Worm (Caenorhabditis elegans) whole organism, L2 larva: ENCODE measurements around the gene nspc-13.
A peak's percentile ranks its signal among the peaks of the same experiment; 100 is the strongest.

Experiments
- C34F6.9 ChIP-seq: fragments of 150-350 bp; optimal IDR thresholded peaks from 2 replicates; lab custom pipeline; 2014; ENCODE audit warnings: missing biosample characterization, missing genetic modification characterization
- F13H6.1 ChIP-seq: sonication (generic microtip); optimal IDR thresholded peaks from 2 replicates; lab custom pipeline; 2016; ENCODE audit warnings: missing genetic modification characterization, missing compliant biosample characterization
- R02D3.7 ChIP-seq: fragments of 150-350 bp; optimal IDR thresholded peaks from 2 replicates; lab custom pipeline; 2014; ENCODE audit warnings: missing biosample characterization, missing genetic modification characterization
- Y55F3AM.14 ChIP-seq: fragments of 200-800 bp; sonication (Bioruptor generic); optimal IDR thresholded peaks from 2 replicates; lab custom pipeline; 2018; ENCODE audit warnings: mild to moderate bottlenecking, missing genetic modification characterization, missing compliant biosample characterization
- ZK546.5 ChIP-seq: sonication (generic microtip); optimal IDR thresholded peaks from 2 replicates; lab custom pipeline; 2017; ENCODE audit warnings: missing biosample characterization, missing genetic modification characterization
- alr-1 ChIP-seq: fragments of 150-350 bp; optimal IDR thresholded peaks from 2 replicates; lab custom pipeline; 2014; ENCODE audit warnings: missing biosample characterization, missing genetic modification characterization
- aly-2 ChIP-seq: fragments of 150-350 bp; optimal IDR thresholded peaks from 2 replicates; lab custom pipeline; 2014; ENCODE audit warnings: missing biosample characterization, missing genetic modification characterization
- ceh-16 ChIP-seq: fragments of 150-350 bp; optimal IDR thresholded peaks from 2 replicates; lab custom pipeline; 2014; ENCODE audit warnings: missing biosample characterization, missing genetic modification characterization
- ceh-82 ChIP-seq: fragments of 150-350 bp; optimal IDR thresholded peaks from 2 replicates; lab custom pipeline; 2014; ENCODE audit warnings: missing biosample characterization, missing genetic modification characterization
- crh-2 ChIP-seq: sonication (generic microtip); optimal IDR thresholded peaks from 2 replicates; lab custom pipeline; 2017; ENCODE audit warnings: missing biosample characterization, missing genetic modification characterization
- egl-27 ChIP-seq: sonication (generic microtip); optimal IDR thresholded peaks from 3 replicates; lab custom pipeline; 2017; ENCODE audit warnings: missing biosample characterization, missing genetic modification reagents, missing genetic modification characterization
- fos-1 ChIP-seq: fragments of 150-350 bp; optimal IDR thresholded peaks from 2 replicates; lab custom pipeline; 2014; ENCODE audit warnings: missing biosample characterization, missing genetic modification characterization
- lin-13 ChIP-seq: fragments of 150-350 bp; optimal IDR thresholded peaks from 2 replicates; lab custom pipeline; 2014; ENCODE audit warnings: missing biosample characterization, missing genetic modification reagents, missing genetic modification characterization
- lin-39 ChIP-seq: fragments of 150-350 bp; optimal IDR thresholded peaks from 2 replicates; lab custom pipeline; 2014; ENCODE audit warnings: missing biosample characterization, missing genetic modification reagents, missing genetic modification characterization
- lsy-2 ChIP-seq, 2 experiments: fragments of 150-350 bp in 1 of 2; sonication (generic microtip) in 1 of 2; optimal IDR thresholded peaks; 2 replicates each; lab custom pipeline; 2014 to 2017; ENCODE audit warnings: missing biosample characterization in 2 of 2, missing genetic modification characterization in 2 of 2
- mab-5 ChIP-seq: fragments of 150-350 bp; optimal IDR thresholded peaks from 2 replicates; lab custom pipeline; 2014; ENCODE audit warnings: missing biosample characterization, missing genetic modification characterization
- mdl-1 ChIP-seq, 2 experiments: fragments of 150-350 bp in 1 of 2; sonication (generic microtip) in 1 of 2; optimal IDR thresholded peaks; 2 replicates each; lab custom pipeline; 2017; ENCODE audit warnings: missing biosample characterization in 2 of 2, missing genetic modification characterization in 2 of 2
- nhr-10 ChIP-seq: sonication (generic microtip); optimal IDR thresholded peaks from 2 replicates; lab custom pipeline; 2017; ENCODE audit warnings: missing biosample characterization, missing genetic modification characterization
- nhr-11 ChIP-seq: fragments of 150-350 bp; optimal IDR thresholded peaks from 2 replicates; lab custom pipeline; 2014; ENCODE audit warnings: missing biosample characterization, missing genetic modification characterization
- nhr-129 ChIP-seq: fragments of 150-350 bp; optimal IDR thresholded peaks from 2 replicates; lab custom pipeline; 2014; ENCODE audit warnings: missing biosample characterization, missing genetic modification characterization
- nhr-23 ChIP-seq: fragments of 150-350 bp; optimal IDR thresholded peaks from 2 replicates; lab custom pipeline; 2014; ENCODE audit warnings: missing biosample characterization, missing genetic modification reagents, missing genetic modification characterization
- nhr-25 ChIP-seq: fragments of 150-350 bp; sonication (generic microtip); optimal IDR thresholded peaks from 3 replicates; lab custom pipeline; 2014; ENCODE audit warnings: missing biosample characterization, missing genetic modification characterization
- sem-4 ChIP-seq: fragments of 150-350 bp; optimal IDR thresholded peaks from 2 replicates; lab custom pipeline; 2014; ENCODE audit warnings: missing biosample characterization, missing genetic modification reagents, missing genetic modification characterization
- sma-3 ChIP-seq: sonication (generic microtip); optimal IDR thresholded peaks from 2 replicates; lab custom pipeline; 2016; ENCODE audit warnings: missing genetic modification reagents, missing genetic modification characterization, missing compliant biosample characterization
- sma-9 ChIP-seq, 2 experiments: fragments of 150-350 bp in 1 of 2; sonication (generic microtip) in 1 of 2; optimal IDR thresholded peaks; 2 replicates each; lab custom pipeline; 2014 to 2016; ENCODE audit warnings: missing genetic modification characterization in 2 of 2, mild to moderate bottlenecking in 1 of 2, missing biosample characterization in 1 of 2, missing compliant biosample characterization in 1 of 2, missing genetic modification reagents in 1 of 2, moderate library complexity in 1 of 2
- unc-39 ChIP-seq: fragments of 150-350 bp; optimal IDR thresholded peaks from 2 replicates; lab custom pipeline; 2014; ENCODE audit warnings: missing biosample characterization, missing genetic modification characterization
- unc-55 ChIP-seq: fragments of 150-350 bp; sonication (generic microtip); optimal IDR thresholded peaks from 3 replicates; lab custom pipeline; 2014; ENCODE audit warnings: missing biosample characterization, missing genetic modification reagents, missing genetic modification characterization
- zag-1 ChIP-seq: fragments of 150-350 bp; optimal IDR thresholded peaks from 2 replicates; lab custom pipeline; 2014; ENCODE audit warnings: missing biosample characterization, missing genetic modification characterization
- ztf-1 ChIP-seq: fragments of 200-800 bp; sonication (Bioruptor generic); conservative IDR thresholded peaks from 2 replicates; pipeline ENCODE4 v1.3.6; 2022; ENCODE audit warnings: missing genetic modification characterization, missing compliant biosample characterization
- ztf-11 ChIP-seq: sonication (generic microtip); optimal IDR thresholded peaks from 2 replicates; lab custom pipeline; 2017; ENCODE audit warnings: missing biosample characterization, missing genetic modification characterization
- ztf-4 ChIP-seq: fragments of 150-350 bp; optimal IDR thresholded peaks from 2 replicates; lab custom pipeline; 2014; ENCODE audit warnings: missing biosample characterization, missing genetic modification characterization

The nspc-13 gene

DNA sequence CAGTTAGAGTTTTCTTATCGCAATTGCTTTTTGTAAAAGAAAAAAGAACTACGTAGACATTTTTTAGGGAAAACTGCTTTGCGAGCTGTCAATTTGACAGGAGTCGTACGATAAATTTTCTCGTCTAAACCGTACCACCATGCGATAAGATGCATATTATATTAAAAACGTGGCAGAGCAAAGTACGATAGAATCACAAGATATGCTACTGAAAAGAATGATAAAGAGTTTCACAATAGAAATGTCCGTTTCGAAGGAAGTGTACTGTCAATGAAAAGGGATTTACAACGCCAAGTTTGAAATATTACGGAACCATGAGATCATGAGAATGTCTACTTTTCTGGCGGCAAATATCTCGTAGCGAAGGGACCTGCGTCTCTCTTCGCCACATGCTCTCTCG, 7.6 kb downstream of the nspc-13 start, which contains the start of gene F19H6.5:
TSS of gene F19H6.5 (minus strand) at position 101 of the 400 bp plus-strand sequence.
- TF ChIP-seq alr-1 (tag; lab: Kevin White, UChicago) (no peak), mab-5 (tag; lab: Kevin White, UChicago) (no peak), mdl-1 (tag; optimal IDR thresholded peaks at IDR 0.05; lab: Kevin White, UChicago) (no peak), nhr-23 (tag; lab: Kevin White, UChicago) (no peak)

ce11 chrX:12365388-12365787, 8.2 kb downstream of the nspc-13 start, which contains the start of gene F19H6.4:
Gene F19H6.4, plus strand, starts transcription at chrX:12365688.
- TF ChIP-seq lin-39 (tag; lab: Kevin White, UChicago) (no peak), sem-4 (no peak), Y55F3AM.14 (no peak), ztf-11 (tag; lab: Kevin White, UChicago) (no peak), nhr-129 (no peak), zag-1 (tag; lab: Kevin White, UChicago) (no peak), ZK546.5 (no peak), ztf-4 (no peak), egl-27 (tag; lab: Kevin White, UChicago) (no peak)

ce11 chrX:12367498-12367897, 10.3 kb downstream of the nspc-13 start:
- TF ChIP-seq nhr-129 (peak; percentile 76), unc-55 (GFP tag; lab: Kevin White, UChicago) (peak; percentile 56), sma-9 (GFP tag; optimal IDR thresholded peaks at IDR 0.05; lab: Kevin White, UChicago) (peak; percentile 51), sma-9 (tag; optimal IDR thresholded peaks at IDR 0.05; lab: Kevin White, UChicago) (no peak), F13H6.1 (tag; lab: Kevin White, UChicago) (peak; percentile 9), mdl-1 (tag; optimal IDR thresholded peaks at IDR 0.05; lab: Kevin White, UChicago) (peak in 1 of 2 experiments; percentile 41), zag-1 (tag; lab: Kevin White, UChicago) (peak; percentile 35), ztf-1 (GFP tag; lab: Robert Waterston, UW) (no peak), crh-2 (tag; lab: Kevin White, UChicago) (peak; percentile 49), C34F6.9 (peak; percentile 36), fos-1 (tag; lab: Kevin White, UChicago) (peak; percentile 24), sma-3 (no peak), ceh-16 (tag; lab: Kevin White, UChicago) (no peak)
- TF ChIP-seq, all 48 proteins: peak for 9

DNA sequence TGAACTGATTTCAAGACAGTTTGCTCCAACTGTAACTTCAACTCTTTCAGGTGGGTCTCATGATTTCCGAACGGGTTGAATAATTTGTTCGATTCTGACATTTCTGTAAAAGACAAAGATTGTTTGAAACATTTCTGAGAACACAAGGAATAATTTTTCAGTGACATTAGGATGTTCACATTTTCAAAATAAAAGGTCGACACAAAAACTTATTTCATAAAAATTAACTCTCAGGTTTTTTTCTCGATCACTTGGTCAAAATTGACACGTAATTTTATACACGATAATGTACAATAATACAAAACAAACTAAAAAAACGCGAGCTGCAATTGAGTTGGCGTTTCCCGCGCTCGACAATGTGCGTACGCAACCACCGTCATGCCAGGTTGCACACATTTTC, 14.1 kb downstream of the nspc-13 start, which contains the start of gene rif-1.2:
TSS of gene rif-1.2 (minus strand) at position 101 of the 400 bp plus-strand sequence.
- no peak for TF ChIP-seq ztf-11 (tag; lab: Kevin White, UChicago)
- TF ChIP-seq alr-1 (tag; lab: Kevin White, UChicago): no peak
- no peak for TF ChIP-seq sem-4
- TF ChIP-seq ceh-82 (tag; lab: Kevin White, UChicago): no peak
- TF ChIP-seq lsy-2 (tag; optimal IDR thresholded peaks at IDR 0.05; lab: Kevin White, UChicago): no peak
- TF ChIP-seq lin-13 (GFP tag; lab: Kevin White, UChicago): no peak
- TF ChIP-seq crh-2 (tag; lab: Kevin White, UChicago): no peak
- no peak for TF ChIP-seq nhr-10 (tag; lab: Kevin White, UChicago)
- no peak for TF ChIP-seq zag-1 (tag; lab: Kevin White, UChicago)

ce11 chrX:12375783-12376182, 18.6 kb downstream of the nspc-13 start:
- TF ChIP-seq sma-9 (GFP tag; optimal IDR thresholded peaks at IDR 0.05; lab: Kevin White, UChicago) (no peak), sma-9 (tag; optimal IDR thresholded peaks at IDR 0.05; lab: Kevin White, UChicago) (no peak), zag-1 (tag; lab: Kevin White, UChicago) (no peak), unc-39 (tag; lab: Kevin White, UChicago) (no peak), nhr-129 (no peak), ceh-16 (tag; lab: Kevin White, UChicago) (no peak), ztf-11 (tag; lab: Kevin White, UChicago) (no peak), nhr-23 (tag; lab: Kevin White, UChicago) (no peak), ZK546.5 (no peak), mdl-1 (tag; optimal IDR thresholded peaks at IDR 0.05; lab: Kevin White, UChicago) (no peak), nhr-25 (tag; lab: Kevin White, UChicago) (no peak), aly-2 (tag; lab: Kevin White, UChicago) (no peak), C34F6.9 (no peak), sma-3 (no peak), R02D3.7 (no peak), Y55F3AM.14 (no peak), ceh-82 (tag; lab: Kevin White, UChicago) (no peak), fos-1 (tag; lab: Kevin White, UChicago) (no peak), nhr-10 (tag; lab: Kevin White, UChicago) (no peak), nhr-11 (no peak)
